Fruit fly (Drosophila melanogaster): ENCODE measurements around the gene sff.
A peak's percentile ranks its signal among the peaks of the same experiment; 100 is the strongest.

sff gene

dm6 chr3L:15924811-15925437 is at the start of gene sff:
sff (minus strand) TSS chr3L:15924861.
- TF ChIP-seq CTCF (optimal IDR thresholded peaks at IDR 0.05) (no peak), CG8478 (optimal IDR thresholded peaks at IDR 0.05) (no peak)

- TF ChIP-seq CTCF (optimal IDR thresholded peaks at IDR 0.05): no peak
These were observed 49.5 kb upstream of the sff start for dm6 chr3L:15974166-15974565.

dm6 chr3L:15968686-15969085 is 44.0 kb upstream of the sff start:
- TF ChIP-seq CG8478 (optimal IDR thresholded peaks at IDR 0.05): no peak
- no peak for TF ChIP-seq CTCF (optimal IDR thresholded peaks at IDR 0.05)

- TF ChIP-seq CG8478 (optimal IDR thresholded peaks at IDR 0.05): no peak
- TF ChIP-seq CTCF (optimal IDR thresholded peaks at IDR 0.05): peak in 1 of 2 experiments; percentile 32
These were observed 43.2 kb upstream of the sff start, which contains the start of the genes Brr2 and CG10516 for dm6 chr3L:15967588-15968500. Brr2 (minus strand) TSS chr3L:15967872. CG10516 (plus strand) TSS chr3L:15968204.

- TF ChIP-seq CTCF (optimal IDR thresholded peaks at IDR 0.05): no peak
- TF ChIP-seq CG8478 (optimal IDR thresholded peaks at IDR 0.05): no peak
These were observed 34.1 kb upstream of the sff start, which contains the start of gene CG17032 for dm6 chr3L:15958612-15959315. CG17032 (plus strand) TSS chr3L:15958843.

- TF ChIP-seq CG8478 (optimal IDR thresholded peaks at IDR 0.05) (no peak), CTCF (optimal IDR thresholded peaks at IDR 0.05) (no peak)
These were observed 31.9 kb upstream of the sff start, which contains the start of gene elgi for dm6 chr3L:15956448-15957010. elgi (plus strand) TSS chr3L:15956550.

- TF ChIP-seq CTCF (optimal IDR thresholded peaks at IDR 0.05) (peak; percentile 18 to 82), CG8478 (optimal IDR thresholded peaks at IDR 0.05) (no peak)
These were observed 30.2 kb upstream of the sff start, which contains the start of the genes Pka-C3 and GXIVsPLA2 for dm6 chr3L:15954784-15955427. Pka-C3 (minus strand) TSS chr3L:15954797. GXIVsPLA2 (plus strand) TSS chr3L:15955096.

- TF ChIP-seq CG8478 (optimal IDR thresholded peaks at IDR 0.05) (no peak), CTCF (optimal IDR thresholded peaks at IDR 0.05) (no peak)
These were observed 29.2 kb upstream of the sff start for dm6 chr3L:15953892-15954291.

- TF ChIP-seq CG8478 (optimal IDR thresholded peaks at IDR 0.05) (no peak), CTCF (optimal IDR thresholded peaks at IDR 0.05) (no peak)
These were observed 28.2 kb upstream of the sff start for dm6 chr3L:15952909-15953308.

- TF ChIP-seq CG8478 (optimal IDR thresholded peaks at IDR 0.05) (no peak), CTCF (optimal IDR thresholded peaks at IDR 0.05) (no peak)
These were observed 27.6 kb upstream of the sff start for dm6 chr3L:15952287-15952686.

dm6 chr3L:15940823-15941222 is 16.2 kb upstream of the sff start:
- TF ChIP-seq CTCF (optimal IDR thresholded peaks at IDR 0.05): no peak
- TF ChIP-seq CG8478 (optimal IDR thresholded peaks at IDR 0.05): no peak

- no peak for TF ChIP-seq CTCF (optimal IDR thresholded peaks at IDR 0.05)
- TF ChIP-seq CG8478 (optimal IDR thresholded peaks at IDR 0.05): no peak
These were observed 342 bp downstream of the sff start for dm6 chr3L:15924319-15924718.

- no peak for TF ChIP-seq CG8478 (optimal IDR thresholded peaks at IDR 0.05)
- TF ChIP-seq CTCF (optimal IDR thresholded peaks at IDR 0.05): no peak
These were observed 1.3 kb downstream of the sff start for dm6 chr3L:15923352-15923751.

- TF ChIP-seq CG8478 (optimal IDR thresholded peaks at IDR 0.05) (no peak), CTCF (optimal IDR thresholded peaks at IDR 0.05) (no peak)
These were observed 3.5 kb downstream of the sff start for dm6 chr3L:15921043-15921621.
